Worm (Caenorhabditis elegans) whole organism, L3 larva: Measurements from ENCODE around the gene Y62E10A.6.

Experiments
- ZK546.5 ChIP-seq: sonication (generic microtip); optimal IDR thresholded peaks from 2 replicates; lab custom pipeline; 2017; ENCODE audit warnings: missing biosample characterization, missing genetic modification characterization
- aly-2 ChIP-seq: fragments of 150-350 bp; optimal IDR thresholded peaks from 2 replicates; lab custom pipeline; 2014; ENCODE audit warnings: missing biosample characterization, missing genetic modification characterization
- ama-1 ChIP-seq: fragments of 150-350 bp; optimal IDR thresholded peaks from 2 replicates; lab custom pipeline; 2018
- ceh-16 ChIP-seq: sonication (generic microtip); optimal IDR thresholded peaks from 2 replicates; lab custom pipeline; 2017; ENCODE audit warnings: missing biosample characterization, missing genetic modification characterization
- ceh-28 ChIP-seq: fragments of 150-350 bp; optimal IDR thresholded peaks from 2 replicates; lab custom pipeline; 2014; ENCODE audit warnings: missing biosample characterization, missing genetic modification reagents, missing genetic modification characterization
- ceh-82 ChIP-seq: fragments of 150-350 bp; optimal IDR thresholded peaks from 2 replicates; lab custom pipeline; 2014; ENCODE audit warnings: missing biosample characterization, missing genetic modification characterization
- egl-27 ChIP-seq: sonication (generic microtip); optimal IDR thresholded peaks from 4 replicates; lab custom pipeline; 2017; ENCODE audit warnings: missing biosample characterization, missing genetic modification reagents, missing genetic modification characterization
- egl-5 ChIP-seq: fragments of 150-350 bp; optimal IDR thresholded peaks from 2 replicates; lab custom pipeline; 2017; ENCODE audit warnings: missing biosample characterization, missing genetic modification reagents, missing genetic modification characterization, inconsistent platforms
- elt-1 ChIP-seq: fragments of 150-350 bp; optimal IDR thresholded peaks from 2 replicates; lab custom pipeline; 2014; ENCODE audit warnings: missing biosample characterization, missing genetic modification characterization
- elt-2 ChIP-seq: sonication (generic microtip); optimal IDR thresholded peaks from 2 replicates; lab custom pipeline; 2016; ENCODE audit warnings: missing genetic modification reagents, mild to moderate bottlenecking, missing genetic modification characterization, missing compliant biosample characterization
- eor-1 ChIP-seq, 2 experiments: fragments of 150-350 bp; optimal IDR thresholded peaks; 2 replicates each; lab custom pipeline; 2014 to 2018; ENCODE audit warnings: missing biosample characterization in 2 of 2, missing genetic modification characterization in 2 of 2
- fkh-2 ChIP-seq: fragments of 150-350 bp; optimal IDR thresholded peaks from 2 replicates; lab custom pipeline; 2014; ENCODE audit warnings: missing biosample characterization, missing genetic modification reagents, missing genetic modification characterization
- fos-1 ChIP-seq: fragments of 150-350 bp; optimal IDR thresholded peaks from 2 replicates; lab custom pipeline; 2014; ENCODE audit warnings: missing biosample characterization, missing genetic modification characterization
- hmg-11 ChIP-seq: sonication (generic microtip); optimal IDR thresholded peaks from 2 replicates; lab custom pipeline; 2016; ENCODE audit warnings: missing genetic modification characterization, missing compliant biosample characterization
- jun-1 ChIP-seq: fragments of 150-350 bp; optimal IDR thresholded peaks from 2 replicates; lab custom pipeline; 2014; ENCODE audit warnings: missing biosample characterization, missing genetic modification reagents, missing genetic modification characterization
- lin-15B ChIP-seq: fragments of 150-350 bp; optimal IDR thresholded peaks from 2 replicates; lab custom pipeline; 2014; ENCODE audit warnings: missing biosample characterization, missing genetic modification characterization
- lin-39 ChIP-seq: fragments of 150-350 bp; optimal IDR thresholded peaks from 2 replicates; lab custom pipeline; 2018; ENCODE audit warnings: missing biosample characterization, missing genetic modification reagents, missing genetic modification characterization
- lsy-12 ChIP-seq: sonication (generic microtip); optimal IDR thresholded peaks from 2 replicates; lab custom pipeline; 2016; ENCODE audit warnings: mild to moderate bottlenecking, missing genetic modification characterization, missing compliant biosample characterization
- mdl-1 ChIP-seq: fragments of 150-350 bp; optimal IDR thresholded peaks from 2 replicates; lab custom pipeline; 2014; ENCODE audit warnings: missing biosample characterization, missing genetic modification characterization
- mml-1 ChIP-seq: fragments of 150-350 bp; sonication (generic microtip); optimal IDR thresholded peaks from 3 replicates; lab custom pipeline; 2014; ENCODE audit warnings: missing biosample characterization, missing genetic modification characterization
- nfya-1 ChIP-seq: sonication (generic microtip); optimal IDR thresholded peaks from 2 replicates; lab custom pipeline; 2017; ENCODE audit warnings: missing genetic modification characterization, mild to moderate bottlenecking, missing compliant biosample characterization, antibody characterized with exemption, moderate library complexity; ENCODE audit not compliant: insufficient read depth
- nhr-11 ChIP-seq: fragments of 150-350 bp; optimal IDR thresholded peaks from 2 replicates; lab custom pipeline; 2014; ENCODE audit warnings: missing biosample characterization, missing genetic modification characterization
- nhr-12 ChIP-seq: fragments of 150-350 bp; optimal IDR thresholded peaks from 2 replicates; lab custom pipeline; 2014; ENCODE audit warnings: missing biosample characterization, missing genetic modification characterization
- nhr-23 ChIP-seq: fragments of 150-350 bp; optimal IDR thresholded peaks from 2 replicates; lab custom pipeline; 2014; ENCODE audit warnings: missing biosample characterization, missing genetic modification reagents, missing genetic modification characterization
- nhr-237 ChIP-seq: fragments of 150-350 bp; optimal IDR thresholded peaks from 2 replicates; lab custom pipeline; 2014; ENCODE audit warnings: missing biosample characterization, missing genetic modification characterization
- nhr-25 ChIP-seq: sonication (generic microtip); optimal IDR thresholded peaks from 2 replicates; lab custom pipeline; 2017; ENCODE audit warnings: missing biosample characterization, missing genetic modification characterization
- nhr-43 ChIP-seq: sonication (generic microtip); optimal IDR thresholded peaks from 2 replicates; lab custom pipeline; 2016; ENCODE audit warnings: mild to moderate bottlenecking, missing genetic modification characterization, missing compliant biosample characterization; ENCODE audit not compliant: poor library complexity, severe bottlenecking
- nhr-76 ChIP-seq: fragments of 150-350 bp; sonication (generic microtip); optimal IDR thresholded peaks from 5 replicates; lab custom pipeline; 2014; ENCODE audit warnings: missing biosample characterization, missing genetic modification characterization
- nhr-77 ChIP-seq: fragments of 150-350 bp; optimal IDR thresholded peaks from 2 replicates; lab custom pipeline; 2014; ENCODE audit warnings: missing biosample characterization, missing genetic modification characterization
- pqm-1 ChIP-seq: fragments of 150-350 bp; optimal IDR thresholded peaks from 2 replicates; lab custom pipeline; 2017; ENCODE audit warnings: missing biosample characterization, missing genetic modification characterization, inconsistent platforms
- sea-2 ChIP-seq: fragments of 150-350 bp; sonication (generic microtip); optimal IDR thresholded peaks from 4 replicates; lab custom pipeline; 2014; ENCODE audit warnings: missing biosample characterization, missing genetic modification reagents, missing genetic modification characterization
- skn-1 ChIP-seq: fragments of 150-350 bp; optimal IDR thresholded peaks from 2 replicates; lab custom pipeline; 2014; ENCODE audit warnings: missing biosample characterization, missing genetic modification characterization
- snpc-4 ChIP-seq: fragments of 150-350 bp; optimal IDR thresholded peaks from 2 replicates; lab custom pipeline; 2014; ENCODE audit warnings: missing biosample characterization, missing genetic modification characterization
- tbx-2 ChIP-seq: sonication (generic microtip); optimal IDR thresholded peaks from 2 replicates; lab custom pipeline; 2016; ENCODE audit warnings: mild to moderate bottlenecking, missing genetic modification characterization, missing compliant biosample characterization
- unc-39 ChIP-seq: sonication (generic microtip); optimal IDR thresholded peaks from 4 replicates; lab custom pipeline; 2017; ENCODE audit warnings: missing biosample characterization, missing genetic modification characterization
- unc-62 ChIP-seq: fragments of 150-350 bp; sonication (generic microtip); optimal IDR thresholded peaks from 4 replicates; lab custom pipeline; 2014; ENCODE audit warnings: missing biosample characterization, missing genetic modification reagents, missing genetic modification characterization
- zag-1 ChIP-seq: fragments of 150-350 bp; optimal IDR thresholded peaks from 2 replicates; lab custom pipeline; 2014; ENCODE audit warnings: missing biosample characterization, missing genetic modification characterization
- ztf-11 ChIP-seq: fragments of 150-350 bp; optimal IDR thresholded peaks from 2 replicates; lab custom pipeline; 2014; ENCODE audit warnings: missing biosample characterization, missing genetic modification characterization
- ztf-4 ChIP-seq: fragments of 150-350 bp; optimal IDR thresholded peaks from 2 replicates; lab custom pipeline; 2014; ENCODE audit warnings: missing biosample characterization, missing genetic modification characterization

The Y62E10A.6 gene

ce11 chrIV:13374918-13375317 is 3.1 kb downstream of the Y62E10A.6 start:
- TF ChIP-seq hmg-11 (peak; percentile 36), nhr-23 (tag; lab: Kevin White, UChicago) (no peak), lin-39 (tag; lab: Kevin White, UChicago) (peak; percentile 10), aly-2 (tag; lab: Kevin White, UChicago) (no peak), eor-1 (tag; optimal IDR thresholded peaks at IDR 0.05; lab: Kevin White, UChicago) (no peak), fkh-2 (tag; lab: Kevin White, UChicago) (no peak), nhr-237 (tag; lab: Kevin White, UChicago) (no peak), unc-62 (GFP tag; lab: Kevin White, UChicago) (no peak), zag-1 (tag; lab: Kevin White, UChicago) (no peak)

ce11 chrIV:13377716-13378115 is 5.9 kb downstream of the Y62E10A.6 start, which contains the start of gene mau-8:
mau-8 (plus strand) TSS chrIV:13378016.
- TF ChIP-seq elt-2 (tag; lab: Kevin White, UChicago) (no peak), ztf-4 (tag; lab: Kevin White, UChicago) (no peak), eor-1 (tag; optimal IDR thresholded peaks at IDR 0.05; lab: Kevin White, UChicago) (no peak), nhr-25 (tag; lab: Kevin White, UChicago) (no peak), mml-1 (tag; lab: Kevin White, UChicago) (no peak), jun-1 (tag; lab: Kevin White, UChicago) (no peak), nhr-23 (tag; lab: Kevin White, UChicago) (no peak), mdl-1 (no peak), lsy-12 (no peak)
- TF ChIP-seq, all 47 proteins: peak for 0

ce11 chrIV:13380506-13380905 is 8.7 kb downstream of the Y62E10A.6 start:
- no peak for TF ChIP-seq ceh-28 (tag; lab: Kevin White, UChicago)
- no peak for TF ChIP-seq skn-1 (tag; lab: Kevin White, UChicago)
- TF ChIP-seq ZK546.5 (tag; lab: Kevin White, UChicago): no peak
- no peak for TF ChIP-seq aly-2 (tag; lab: Kevin White, UChicago)
- TF ChIP-seq ztf-11 (tag; lab: Kevin White, UChicago): no peak
- no peak for TF ChIP-seq ama-1 (lab: Kevin White, UChicago)
- TF ChIP-seq ztf-4 (tag; lab: Kevin White, UChicago): no peak
- TF ChIP-seq nhr-25 (tag; lab: Kevin White, UChicago): no peak
- TF ChIP-seq egl-5 (tag; lab: Kevin White, UChicago): no peak

DNA sequence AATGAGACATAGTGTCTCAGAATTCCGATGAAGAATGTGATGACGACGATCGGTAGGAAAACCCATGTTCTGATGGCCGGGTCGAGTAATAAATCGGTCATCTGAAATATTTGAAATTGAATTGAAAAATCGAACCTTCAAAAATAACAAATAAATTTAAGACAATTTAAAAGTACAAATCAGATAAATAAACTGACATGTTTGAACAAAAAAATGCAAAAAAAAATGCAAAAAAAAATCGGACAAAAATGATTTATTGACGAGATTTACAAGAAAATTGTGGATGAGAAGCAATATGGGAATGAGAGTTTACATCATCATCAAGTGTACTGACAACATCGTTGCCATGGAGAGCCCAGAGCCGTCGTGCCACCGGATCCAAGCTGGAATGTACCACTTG is 10.0 kb downstream of the Y62E10A.6 start, which contains the start of gene emc-3:
TSS of gene emc-3 (minus strand) at position 101 of the 400 bp plus-strand sequence.
- TF ChIP-seq ztf-4 (tag; lab: Kevin White, UChicago): no peak
- TF ChIP-seq ceh-16 (tag; lab: Kevin White, UChicago): no peak
- TF ChIP-seq nfya-1: no peak
- TF ChIP-seq nhr-11 (tag; lab: Kevin White, UChicago): no peak
- no peak for TF ChIP-seq zag-1 (tag; lab: Kevin White, UChicago)
- TF ChIP-seq nhr-43 (tag; lab: Kevin White, UChicago): no peak
- no peak for TF ChIP-seq ztf-11 (tag; lab: Kevin White, UChicago)

ce11 chrIV:13383763-13384436 is 12.1 kb downstream of the Y62E10A.6 start, which contains the start of gene rab-19:
rab-19 (minus strand) TSS chrIV:13384386.
- TF ChIP-seq pqm-1 (tag; lab: Kevin White, UChicago) (no peak), nhr-11 (tag; lab: Kevin White, UChicago) (no peak), hmg-11 (peak; percentile 65), lin-39 (tag; lab: Kevin White, UChicago) (peak; percentile 35), nfya-1 (peak; percentile 26), lin-15B (tag; lab: Kevin White, UChicago) (peak; percentile 13), ZK546.5 (tag; lab: Kevin White, UChicago) (no peak), ztf-11 (tag; lab: Kevin White, UChicago) (no peak), jun-1 (tag; lab: Kevin White, UChicago) (no peak)

DNA sequence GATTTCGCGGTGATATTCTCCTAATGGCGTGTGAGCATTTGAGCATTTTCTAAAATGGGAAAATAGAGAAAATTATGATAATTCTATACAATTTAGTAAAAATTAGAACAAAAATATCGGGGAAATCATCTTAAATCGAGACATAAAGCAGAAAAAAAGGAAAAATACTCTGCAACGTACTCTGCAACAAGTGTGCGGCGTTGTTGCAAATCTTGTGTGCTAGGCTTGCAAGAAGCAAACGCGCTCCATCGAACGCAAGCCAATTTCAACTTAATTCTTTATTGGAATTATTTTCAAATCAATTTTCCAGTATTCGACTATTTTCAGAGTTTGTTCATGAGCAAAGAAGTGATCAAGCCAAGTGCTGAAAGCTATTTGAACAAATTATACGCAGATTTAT is 14.2 kb downstream of the Y62E10A.6 start, which contains the start of the genes Y62E10A.20, Y62E10A.23 and mdt-9:
TSS of gene Y62E10A.20 (minus strand) at position 49 of the 400 bp plus-strand sequence.
TSS of gene Y62E10A.23 (plus strand) at position 282 of the 400 bp plus-strand sequence.
TSS of gene mdt-9 (plus strand) at position 338 of the 400 bp plus-strand sequence.
- TF ChIP-seq unc-62 (GFP tag; lab: Kevin White, UChicago) (no peak), aly-2 (tag; lab: Kevin White, UChicago) (no peak), nhr-77 (tag; lab: Kevin White, UChicago) (no peak), tbx-2 (no peak), elt-1 (tag; lab: Kevin White, UChicago) (no peak), ceh-82 (no peak), eor-1 (tag; optimal IDR thresholded peaks at IDR 0.05; lab: Kevin White, UChicago) (no peak), nfya-1 (peak; percentile 82), nhr-237 (tag; lab: Kevin White, UChicago) (no peak), fkh-2 (tag; lab: Kevin White, UChicago) (no peak), pqm-1 (tag; lab: Kevin White, UChicago) (peak; percentile 9), egl-27 (no peak), fos-1 (tag; lab: Kevin White, UChicago) (no peak), lin-39 (tag; lab: Kevin White, UChicago) (peak; percentile 70), ZK546.5 (tag; lab: Kevin White, UChicago) (no peak), sea-2 (no peak), nhr-76 (tag; lab: Kevin White, UChicago) (no peak), ztf-11 (tag; lab: Kevin White, UChicago) (no peak), unc-39 (tag; lab: Kevin White, UChicago) (no peak), snpc-4 (tag; lab: Kevin White, UChicago) (peak; percentile 11), nhr-12 (tag; lab: Kevin White, UChicago) (no peak), elt-2 (tag; lab: Kevin White, UChicago) (peak; percentile 28)
